Worm (Caenorhabditis elegans): ENCODE measurements around the gene R13A5.7.
A peak's percentile ranks its signal among the peaks of the same experiment; 100 is the strongest.

Gene R13A5.7

DNA sequence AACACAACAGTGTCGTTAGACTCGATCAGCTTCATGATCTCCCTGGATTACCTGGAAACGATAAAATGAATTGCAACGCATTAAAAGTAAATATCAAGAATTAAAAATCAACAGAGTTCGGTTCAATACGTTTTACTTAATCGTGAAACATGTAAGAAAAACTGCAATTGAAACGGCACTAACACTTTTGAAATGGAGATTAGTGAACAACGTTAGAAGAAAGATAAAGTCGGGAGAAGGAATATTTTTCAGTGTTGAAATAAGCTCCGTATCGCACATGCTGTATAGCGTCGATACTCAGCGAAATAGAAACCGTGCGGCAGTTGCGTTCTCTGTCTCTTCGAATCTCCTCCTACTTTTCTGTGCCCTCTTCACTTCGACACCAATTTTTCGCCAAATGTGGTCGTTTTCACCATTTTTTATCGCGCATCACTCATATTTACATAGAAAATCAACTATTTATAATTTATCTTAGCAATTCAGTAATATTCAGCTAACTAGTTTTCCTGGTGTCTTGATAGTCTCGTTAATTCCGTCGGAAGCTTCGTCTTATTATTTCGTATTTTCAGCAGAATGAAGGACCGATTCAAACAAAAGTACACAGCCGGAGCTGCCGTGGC is 3.0 kb upstream of the R13A5.7 start, which contains the start of the genes rpl-9 and lpd-7 (continued):
- TF ChIP-seq ztf-6 (GFP tag; IDR thresholded peaks at IDR 0.05), result no peak
- no peak for TF ChIP-seq aptf-3 (GFP tag; IDR thresholded peaks at IDR 0.05)
- TF ChIP-seq lin-35 (GFP tag; optimal IDR thresholded peaks at IDR 0.05), result peak in 1 of 3 experiments; percentile 29
- peak; percentile 59 for TF ChIP-seq nhr-80 (tag; optimal IDR thresholded peaks at IDR 0.05)
- TF ChIP-seq lir-1 (GFP tag; conservative IDR thresholded peaks at IDR 0.05), result no peak
- TF ChIP-seq ccch-3 (GFP tag; optimal IDR thresholded peaks at IDR 0.05), result no peak
- TF ChIP-seq pha-4 (tag; optimal IDR thresholded peaks at IDR 0.05), result no peak
- TF ChIP-seq let-526 (GFP tag; IDR thresholded peaks at IDR 0.05), result no peak
- TF ChIP-seq mcd-1 (GFP tag; IDR thresholded peaks at IDR 0.05), result peak; percentile 36; the same call in 1 of the 2 replicates
- no peak for TF ChIP-seq athp-1 (tag; optimal IDR thresholded peaks at IDR 0.05)
- peak; percentile 41 for TF ChIP-seq dpl-1 (GFP tag; optimal IDR thresholded peaks at IDR 0.05)
- TF ChIP-seq unc-130 (GFP tag; optimal IDR thresholded peaks at IDR 0.05), result no peak
- no peak for TF ChIP-seq bed-1 (GFP tag; IDR thresholded peaks at IDR 0.05)
- TF ChIP-seq somi-1 (GFP tag; optimal IDR thresholded peaks at IDR 0.05), result no peak
- no peak for TF ChIP-seq F57A8.1 (GFP tag; optimal IDR thresholded peaks at IDR 0.05)
- TF ChIP-seq F55B11.4 (tag; optimal IDR thresholded peaks at IDR 0.05; ENCODE audit: borderline replicate concordance, insufficient read depth), result no peak
- TF ChIP-seq snpc-3.4 (tag; optimal IDR thresholded peaks at IDR 0.05), result no peak
- no peak for TF ChIP-seq hlh-26 (GFP tag; conservative IDR thresholded peaks at IDR 0.05)
- no peak for TF ChIP-seq ZK185.1 (tag; optimal IDR thresholded peaks at IDR 0.05; ENCODE audit: poor library complexity, severe bottlenecking)
- TF ChIP-seq zim-3 (tag; optimal IDR thresholded peaks at IDR 0.05), result no peak
- no peak for TF ChIP-seq Y67H2A.10 (GFP tag; conservative IDR thresholded peaks at IDR 0.05)
- no peak; the same call in 1 of the 2 replicates for TF ChIP-seq rcor-1 (GFP tag; IDR thresholded peaks at IDR 0.05)
- no peak for TF ChIP-seq nhr-179 (tag; optimal IDR thresholded peaks at IDR 0.05)
- TF ChIP-seq T07F8.4 (tag; optimal IDR thresholded peaks at IDR 0.05), result no peak
- no peak for TF ChIP-seq egl-44 (GFP tag; IDR thresholded peaks at IDR 0.05)
- TF ChIP-seq fkh-3 (tag; optimal IDR thresholded peaks at IDR 0.05), result no peak
- TF ChIP-seq let-607 (tag; optimal IDR thresholded peaks at IDR 0.05), result no peak
- no peak for TF ChIP-seq aptf-2 (GFP tag; conservative IDR thresholded peaks at IDR 0.05)
- no peak for TF ChIP-seq hsf-1 (GFP tag; IDR thresholded peaks at IDR 0.05)
- TF ChIP-seq him-1 (tag; optimal IDR thresholded peaks at IDR 0.05), result no peak
- no peak for TF ChIP-seq attf-6 (GFP tag; IDR thresholded peaks at IDR 0.05)
- no peak for TF ChIP-seq mel-28 (tag; optimal IDR thresholded peaks at IDR 0.05; ENCODE audit: borderline replicate concordance)
- no peak for TF ChIP-seq F39B2.1 (GFP tag; IDR thresholded peaks at IDR 0.05)
- TF ChIP-seq F57C9.4 (tag; optimal IDR thresholded peaks at IDR 0.05), result no peak
- TF ChIP-seq T26A5.8 (tag; optimal IDR thresholded peaks at IDR 0.05), result no peak
- TF ChIP-seq tlf-1 (GFP tag; optimal IDR thresholded peaks at IDR 0.05), result no peak
- TF ChIP-seq madf-8 (GFP tag; conservative IDR thresholded peaks at IDR 0.05), result no peak
- TF ChIP-seq bed-2 (GFP tag; IDR thresholded peaks at IDR 0.05), result no peak
- TF ChIP-seq hmg-1.2 (GFP tag; IDR thresholded peaks at IDR 0.05), result peak; percentile 82; the same call in 1 of the 2 replicates
- no peak for TF ChIP-seq sdz-38 (tag; optimal IDR thresholded peaks at IDR 0.05)
- TF ChIP-seq F22D6.2 (tag; optimal IDR thresholded peaks at IDR 0.05), result no peak
- peak; percentile 1 for TF ChIP-seq madf-10 (tag; optimal IDR thresholded peaks at IDR 0.05)
- TF ChIP-seq ztf-18 (tag; optimal IDR thresholded peaks at IDR 0.05), result peak; percentile 30
- no peak for TF ChIP-seq Y79H2A.3 (GFP tag; conservative IDR thresholded peaks at IDR 0.05)
- no peak for TF ChIP-seq hmg-20 (GFP tag; IDR thresholded peaks at IDR 0.05)
- no peak for TF ChIP-seq Y56A3A.18 (GFP tag; IDR thresholded peaks at IDR 0.05)
- no peak for TF ChIP-seq lag-1 (GFP tag; IDR thresholded peaks at IDR 0.05)
- no peak for TF ChIP-seq B0336.3 (GFP tag; IDR thresholded peaks at IDR 0.05)
- TF ChIP-seq Y53G8AR.9 (GFP tag; conservative IDR thresholded peaks at IDR 0.05), result no peak
